5 worm cellular contexts compared by ENCODE assay signal in the genomic region with DNA sequence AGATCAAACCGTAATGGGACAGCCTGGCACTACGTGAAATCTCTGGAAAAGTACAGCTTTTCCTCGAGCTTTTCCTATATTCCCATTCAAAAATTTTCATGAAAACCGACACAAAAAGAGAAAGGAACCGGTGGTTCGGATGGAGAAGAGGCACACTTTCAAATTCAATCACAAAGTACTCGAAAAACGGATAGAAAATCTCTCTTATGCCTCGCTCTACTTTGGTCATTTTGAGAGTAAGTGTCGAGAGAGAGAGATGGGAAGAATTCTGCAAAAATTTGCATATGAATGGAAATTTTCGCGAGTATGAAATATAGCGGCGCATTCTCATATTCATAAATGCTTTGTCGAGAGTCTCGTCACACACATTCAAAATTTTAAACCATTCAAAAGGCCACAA.
TF ChIP-seq lines count a peak whose summit lies in the region.

No protein-coding gene starts in this region.

TF ChIP-seq in whole organism, L1 larva, 84 proteins besides CTCF, POLR2A, EP300 and RAD21:
- TF ChIP-seq fkh-10 (GFP tag; optimal IDR thresholded peaks at IDR 0.05; lab: Kevin White, UChicago) (peak; percentile 63), fkh-4 (tag; optimal IDR thresholded peaks at IDR 0.05; lab: Kevin White, UChicago; ENCODE audit: borderline replicate concordance) (no peak), C16A3.4 (tag; optimal IDR thresholded peaks at IDR 0.05; lab: Kevin White, UChicago) (no peak)

TF ChIP-seq in whole organism, L3 larva, 47 proteins besides CTCF, POLR2A, EP300 and RAD21:
- TF ChIP-seq fkh-10 (GFP tag; optimal IDR thresholded peaks at IDR 0.05; lab: Kevin White, UChicago) (peak; percentile 35), ztf-11 (tag; optimal IDR thresholded peaks at IDR 0.05; lab: Kevin White, UChicago) (no peak), lsy-12 (tag; optimal IDR thresholded peaks at IDR 0.05; lab: Kevin White, UChicago) (no peak)

TF ChIP-seq in whole organism, L4 larva, 104 proteins besides CTCF, POLR2A, EP300 and RAD21:
- TF ChIP-seq lin-29 (GFP tag; IDR thresholded peaks at IDR 0.05; lab: Robert Waterston, UW) (no peak), fkh-10 (GFP tag; optimal IDR thresholded peaks at IDR 0.05; lab: Kevin White, UChicago) (peak; percentile 46)

TF ChIP-seq in whole organism, late embryonic, 69 proteins besides CTCF, POLR2A, EP300 and RAD21:
- TF ChIP-seq pha-4 (tag; optimal IDR thresholded peaks at IDR 0.05; lab: Kevin White, UChicago) (no peak), hlh-30 (tag; optimal IDR thresholded peaks at IDR 0.05; lab: Kevin White, UChicago; ENCODE audit: insufficient read depth) (no peak), unc-42 (tag; optimal IDR thresholded peaks at IDR 0.05; lab: Kevin White, UChicago) (peak; percentile 53), ref-2 (tag; optimal IDR thresholded peaks at IDR 0.05; lab: Kevin White, UChicago) (no peak)

TF ChIP-seq in whole organism, mixed stage, embryonic, 35 proteins besides CTCF, POLR2A, EP300 and RAD21:
- TF ChIP-seq ham-2 (GFP tag; optimal IDR thresholded peaks at IDR 0.05; lab: Kevin White, UChicago) (no peak), ceh-39 (tag; optimal IDR thresholded peaks at IDR 0.05; lab: Kevin White, UChicago) (no peak), ces-1 (GFP tag; optimal IDR thresholded peaks at IDR 0.05; lab: Kevin White, UChicago) (peak; percentile 81), pha-4 (tag; optimal IDR thresholded peaks at IDR 0.05; lab: Kevin White, UChicago) (no peak), snpc-4 (tag; optimal IDR thresholded peaks at IDR 0.05; lab: Kevin White, UChicago) (no peak)

Comparison
In these comparisons a context has a peak if more than half of its experiments do, and no peak if none do; other contexts are left out.
1. Of the 29 proteins assayed by ChIP-seq in both whole organism, L4 larva and whole organism, L1 larva: peak only in whole organism, L4 larva: none; only in whole organism, L1 larva: none; in both: fkh-10; in neither: 28.